Worm (Caenorhabditis elegans): ENCODE data around the gene F23B12.4.
A peak's percentile ranks its signal among the peaks of the same experiment; 100 is the strongest.

The F23B12.4 gene

DNA sequence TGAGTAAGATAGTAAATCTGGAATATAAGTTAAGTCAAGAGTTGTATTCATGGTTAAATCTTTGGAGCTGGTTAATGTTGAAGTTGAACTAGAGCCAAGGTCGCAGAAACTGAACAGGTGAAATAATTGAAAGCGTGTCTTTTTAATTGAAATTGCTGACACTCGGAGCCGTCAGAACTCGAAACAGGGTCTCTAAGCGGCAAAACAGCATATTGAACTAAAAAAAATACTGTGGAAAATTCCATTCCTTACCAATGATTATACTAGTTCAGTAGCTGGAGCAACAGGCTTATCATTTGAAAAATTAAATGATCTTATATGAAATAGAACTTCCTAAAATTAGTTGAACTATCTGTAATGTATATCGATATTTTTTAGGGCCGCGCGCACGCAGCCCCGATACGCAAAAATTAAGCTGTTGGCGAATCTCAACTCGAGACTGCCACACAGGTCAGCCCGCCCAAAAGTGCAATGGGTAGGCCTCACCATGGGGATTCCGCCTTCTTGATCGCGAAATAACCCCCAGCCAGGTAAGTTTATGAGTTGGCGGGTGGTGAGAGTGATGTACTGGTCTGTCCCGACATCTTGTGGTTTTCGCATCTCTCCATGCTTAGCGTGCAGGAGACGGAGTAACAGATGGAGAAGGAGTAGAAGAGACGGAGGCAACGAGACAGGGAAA lies 27.4 kb downstream of the F23B12.4 start, which contains the start of gene srz-97 (continued):
- TF ChIP-seq ztf-6 (GFP tag; IDR thresholded peaks at IDR 0.05) (no peak), pha-4 (tag; optimal IDR thresholded peaks at IDR 0.05) (no peak), nfyb-1 (GFP tag; IDR thresholded peaks at IDR 0.05) (peak; percentile 65), bed-1 (GFP tag; IDR thresholded peaks at IDR 0.05) (no peak), hrde-1 (tag; optimal IDR thresholded peaks at IDR 0.05; ENCODE audit: borderline replicate concordance) (no peak), dpl-1 (GFP tag; optimal IDR thresholded peaks at IDR 0.05) (no peak), cebp-2 (GFP tag; IDR thresholded peaks at IDR 0.05) (no peak), nhr-90 (tag; optimal IDR thresholded peaks at IDR 0.05) (no peak), madf-6 (GFP tag; IDR thresholded peaks at IDR 0.05) (peak; percentile 83), athp-1 (tag; optimal IDR thresholded peaks at IDR 0.05) (peak; percentile 15), B0019.2 (GFP tag; conservative IDR thresholded peaks at IDR 0.05) (no peak), madf-3 (GFP tag; IDR thresholded peaks at IDR 0.05) (no peak), lsy-27 (tag; optimal IDR thresholded peaks at IDR 0.05; ENCODE audit: borderline replicate concordance, insufficient read depth) (no peak), mxl-1 (tag; optimal IDR thresholded peaks at IDR 0.05) (no peak), hmg-1.2 (GFP tag; IDR thresholded peaks at IDR 0.05) (peak; percentile 93), lir-1 (GFP tag; conservative IDR thresholded peaks at IDR 0.05) (no peak), unc-62 (GFP tag; optimal IDR thresholded peaks at IDR 0.05) (no peak), F23B12.7 (tag; optimal IDR thresholded peaks at IDR 0.05; ENCODE audit: insufficient read depth) (no peak), ZK185.1 (tag; optimal IDR thresholded peaks at IDR 0.05; ENCODE audit: poor library complexity, severe bottlenecking) (peak; percentile 13), egl-44 (GFP tag; IDR thresholded peaks at IDR 0.05) (0 out of 2 replicates have a peak, but pooled peaks have one; percentile 29), C06A6.2 (GFP tag; conservative IDR thresholded peaks at IDR 0.05) (no peak), snpc-1.1 (tag; optimal IDR thresholded peaks at IDR 0.05; ENCODE audit: insufficient read depth) (peak; percentile 93), ekl-4 (GFP tag; IDR thresholded peaks at IDR 0.05) (peak; percentile 37; the same call in 1 of the 2 replicates), F49E8.2 (tag; optimal IDR thresholded peaks at IDR 0.05; ENCODE audit: insufficient read depth) (peak; percentile 65), chd-7 (tag; optimal IDR thresholded peaks at IDR 0.05) (peak; percentile 34), hsf-1 (GFP tag; IDR thresholded peaks at IDR 0.05) (0 out of 2 replicates have a peak, but pooled peaks have one; percentile 25), rcor-1 (GFP tag; IDR thresholded peaks at IDR 0.05) (peak; percentile 81), nfya-1 (tag; optimal IDR thresholded peaks at IDR 0.05; ENCODE audit: borderline replicate concordance, insufficient read depth) (no peak), Y53G8AR.9 (GFP tag; conservative IDR thresholded peaks at IDR 0.05) (0 out of 2 replicates have a peak, but pooled peaks have one; percentile 61), dox-1 (GFP tag; IDR thresholded peaks at IDR 0.05) (peak; percentile 88), bed-2 (GFP tag; IDR thresholded peaks at IDR 0.05) (peak; percentile 37; the same call in 1 of the 2 replicates), F22D6.2 (tag; optimal IDR thresholded peaks at IDR 0.05) (no peak), mcd-1 (GFP tag; IDR thresholded peaks at IDR 0.05) (peak; percentile 74), somi-1 (GFP tag; optimal IDR thresholded peaks at IDR 0.05) (no peak), madf-8 (GFP tag; conservative IDR thresholded peaks at IDR 0.05) (peak; percentile 46), D2030.7 (GFP tag; IDR thresholded peaks at IDR 0.05) (peak; percentile 75), ztf-26 (tag; optimal IDR thresholded peaks at IDR 0.05) (no peak), ama-1 (optimal IDR thresholded peaks at IDR 0.05) (no peak), ama-1 (GFP tag; optimal IDR thresholded peaks at IDR 0.05) (no peak), nhr-179 (tag; optimal IDR thresholded peaks at IDR 0.05) (no peak), ztf-3 (GFP tag; optimal IDR thresholded peaks at IDR 0.05) (no peak), B0336.3 (GFP tag; IDR thresholded peaks at IDR 0.05) (peak; percentile 62), atf-7 (tag; optimal IDR thresholded peaks at IDR 0.05) (no peak), let-526 (GFP tag; IDR thresholded peaks at IDR 0.05) (no peak), K12H6.12 (tag; optimal IDR thresholded peaks at IDR 0.05) (no peak), T26A5.8 (tag; optimal IDR thresholded peaks at IDR 0.05) (no peak), sea-2 (GFP tag; IDR thresholded peaks at IDR 0.05) (no peak), dpff-1 (tag; optimal IDR thresholded peaks at IDR 0.05) (no peak)

All from whole organism, young adult.